Worm (Caenorhabditis elegans) whole organism, midembryonic: Measurements from ENCODE around the gene C04E6.13.

Experiments
- T22C8.4 ChIP-seq: fragments of 200-800 bp; sonication (Bioruptor generic); IDR thresholded peaks from 2 replicates; pipeline ENCODE4 v1.3.6; 2022; ENCODE audit warnings: missing genetic modification characterization, missing compliant biosample characterization
- ztf-23 ChIP-seq: fragments of 200-800 bp; sonication (Bioruptor generic); IDR thresholded peaks from 2 replicates; pipeline ENCODE4 v1.3.6; 2022; ENCODE audit warnings: missing genetic modification reagents, missing genetic modification characterization, missing compliant biosample characterization

DNA sequence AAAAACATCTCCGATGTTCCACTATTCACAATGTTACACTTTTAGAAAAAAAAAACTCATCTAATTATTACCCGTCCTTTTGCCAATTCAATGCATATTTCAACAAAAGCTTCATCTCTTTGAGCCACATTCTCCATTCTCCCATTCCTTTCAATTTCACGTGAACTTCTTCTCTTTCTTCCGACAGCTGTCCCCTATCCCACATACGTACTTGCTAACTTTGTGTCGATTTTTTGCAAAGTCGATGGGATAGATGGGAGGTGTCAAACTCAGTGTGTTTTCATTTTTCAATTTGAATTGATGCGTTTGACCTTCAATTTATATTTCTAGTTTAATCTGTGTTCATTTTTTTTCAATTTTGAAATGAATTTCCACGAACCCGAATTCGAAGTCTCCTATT lies 21.3 kb upstream of the C04E6.13 start:
- no peak for TF ChIP-seq T22C8.4 (GFP tag; lab: Robert Waterston, UW)
- TF ChIP-seq ztf-23 (GFP tag; lab: Robert Waterston, UW): no peak
